Worm (Caenorhabditis elegans) whole organism, L3 larva: ENCODE data around the gene C18H7.7.

Experiments
- ZK546.5 ChIP-seq: sonication (generic microtip); optimal IDR thresholded peaks from 2 replicates; lab custom pipeline; 2017; ENCODE audit warnings: missing biosample characterization, missing genetic modification characterization
- aly-2 ChIP-seq: fragments of 150-350 bp; optimal IDR thresholded peaks from 2 replicates; lab custom pipeline; 2014; ENCODE audit warnings: missing biosample characterization, missing genetic modification characterization
- ceh-16 ChIP-seq: sonication (generic microtip); optimal IDR thresholded peaks from 2 replicates; lab custom pipeline; 2017; ENCODE audit warnings: missing biosample characterization, missing genetic modification characterization
- ceh-82 ChIP-seq: fragments of 150-350 bp; optimal IDR thresholded peaks from 2 replicates; lab custom pipeline; 2014; ENCODE audit warnings: missing biosample characterization, missing genetic modification characterization
- ceh-9 ChIP-seq: sonication (generic microtip); optimal IDR thresholded peaks from 2 replicates; lab custom pipeline; 2018; ENCODE audit warnings: missing biosample characterization, missing genetic modification characterization
- daf-12 ChIP-seq: fragments of 150-350 bp; optimal IDR thresholded peaks from 2 replicates; lab custom pipeline; 2014; ENCODE audit warnings: missing biosample characterization, missing genetic modification reagents, missing genetic modification characterization
- egl-27 ChIP-seq: sonication (generic microtip); optimal IDR thresholded peaks from 4 replicates; lab custom pipeline; 2017; ENCODE audit warnings: missing biosample characterization, missing genetic modification reagents, missing genetic modification characterization
- egl-5 ChIP-seq: fragments of 150-350 bp; optimal IDR thresholded peaks from 2 replicates; lab custom pipeline; 2017; ENCODE audit warnings: missing biosample characterization, missing genetic modification reagents, missing genetic modification characterization, inconsistent platforms
- elt-1 ChIP-seq: fragments of 150-350 bp; optimal IDR thresholded peaks from 2 replicates; lab custom pipeline; 2014; ENCODE audit warnings: missing biosample characterization, missing genetic modification characterization
- elt-2 ChIP-seq: sonication (generic microtip); optimal IDR thresholded peaks from 2 replicates; lab custom pipeline; 2016; ENCODE audit warnings: missing genetic modification reagents, mild to moderate bottlenecking, missing genetic modification characterization, missing compliant biosample characterization
- elt-3 ChIP-seq, 3 experiments: fragments of 150-350 bp in 1 of 3; sonication (generic microtip) in 2 of 3; optimal IDR thresholded peaks; 2 replicates in 2 of 3; 4 replicates in 1 of 3; lab custom pipeline; 2014 to 2017; ENCODE audit warnings: missing biosample characterization in 3 of 3, missing genetic modification characterization in 3 of 3
- eor-1 ChIP-seq, 2 experiments: fragments of 150-350 bp; optimal IDR thresholded peaks; 2 replicates each; lab custom pipeline; 2014 to 2018; ENCODE audit warnings: missing biosample characterization in 2 of 2, missing genetic modification characterization in 2 of 2
- fkh-10 ChIP-seq: sonication (generic microtip); optimal IDR thresholded peaks from 2 replicates; lab custom pipeline; 2017; ENCODE audit warnings: missing biosample characterization, missing genetic modification reagents, missing genetic modification characterization
- fkh-2 ChIP-seq: fragments of 150-350 bp; optimal IDR thresholded peaks from 2 replicates; lab custom pipeline; 2014; ENCODE audit warnings: missing biosample characterization, missing genetic modification reagents, missing genetic modification characterization
- fos-1 ChIP-seq: fragments of 150-350 bp; optimal IDR thresholded peaks from 2 replicates; lab custom pipeline; 2014; ENCODE audit warnings: missing biosample characterization, missing genetic modification characterization
- jun-1 ChIP-seq: fragments of 150-350 bp; optimal IDR thresholded peaks from 2 replicates; lab custom pipeline; 2014; ENCODE audit warnings: missing biosample characterization, missing genetic modification reagents, missing genetic modification characterization
- lin-15B ChIP-seq: fragments of 150-350 bp; optimal IDR thresholded peaks from 2 replicates; lab custom pipeline; 2014; ENCODE audit warnings: missing biosample characterization, missing genetic modification characterization
- lin-39 ChIP-seq: fragments of 150-350 bp; optimal IDR thresholded peaks from 2 replicates; lab custom pipeline; 2018; ENCODE audit warnings: missing biosample characterization, missing genetic modification reagents, missing genetic modification characterization
- lsy-12 ChIP-seq: sonication (generic microtip); optimal IDR thresholded peaks from 2 replicates; lab custom pipeline; 2016; ENCODE audit warnings: mild to moderate bottlenecking, missing genetic modification characterization, missing compliant biosample characterization
- mdl-1 ChIP-seq: fragments of 150-350 bp; optimal IDR thresholded peaks from 2 replicates; lab custom pipeline; 2014; ENCODE audit warnings: missing biosample characterization, missing genetic modification characterization
- nhr-11 ChIP-seq: fragments of 150-350 bp; optimal IDR thresholded peaks from 2 replicates; lab custom pipeline; 2014; ENCODE audit warnings: missing biosample characterization, missing genetic modification characterization
- nhr-12 ChIP-seq: fragments of 150-350 bp; optimal IDR thresholded peaks from 2 replicates; lab custom pipeline; 2014; ENCODE audit warnings: missing biosample characterization, missing genetic modification characterization
- nhr-237 ChIP-seq: fragments of 150-350 bp; optimal IDR thresholded peaks from 2 replicates; lab custom pipeline; 2014; ENCODE audit warnings: missing biosample characterization, missing genetic modification characterization
- nhr-25 ChIP-seq: sonication (generic microtip); optimal IDR thresholded peaks from 2 replicates; lab custom pipeline; 2017; ENCODE audit warnings: missing biosample characterization, missing genetic modification characterization
- nhr-76 ChIP-seq: fragments of 150-350 bp; sonication (generic microtip); optimal IDR thresholded peaks from 5 replicates; lab custom pipeline; 2014; ENCODE audit warnings: missing biosample characterization, missing genetic modification characterization
- nhr-77 ChIP-seq: fragments of 150-350 bp; optimal IDR thresholded peaks from 2 replicates; lab custom pipeline; 2014; ENCODE audit warnings: missing biosample characterization, missing genetic modification characterization
- pha-4 ChIP-seq: fragments of 150-350 bp; optimal IDR thresholded peaks from 2 replicates; lab custom pipeline; 2014; ENCODE audit warnings: missing biosample characterization, missing genetic modification reagents, missing genetic modification characterization
- pqm-1 ChIP-seq: fragments of 150-350 bp; optimal IDR thresholded peaks from 2 replicates; lab custom pipeline; 2017; ENCODE audit warnings: missing biosample characterization, missing genetic modification characterization, inconsistent platforms
- sea-2 ChIP-seq: fragments of 150-350 bp; sonication (generic microtip); optimal IDR thresholded peaks from 4 replicates; lab custom pipeline; 2014; ENCODE audit warnings: missing biosample characterization, missing genetic modification reagents, missing genetic modification characterization
- skn-1 ChIP-seq: fragments of 150-350 bp; optimal IDR thresholded peaks from 2 replicates; lab custom pipeline; 2014; ENCODE audit warnings: missing biosample characterization, missing genetic modification characterization
- snpc-4 ChIP-seq: fragments of 150-350 bp; optimal IDR thresholded peaks from 2 replicates; lab custom pipeline; 2014; ENCODE audit warnings: missing biosample characterization, missing genetic modification characterization
- tbx-2 ChIP-seq: sonication (generic microtip); optimal IDR thresholded peaks from 2 replicates; lab custom pipeline; 2016; ENCODE audit warnings: mild to moderate bottlenecking, missing genetic modification characterization, missing compliant biosample characterization
- unc-62 ChIP-seq: fragments of 150-350 bp; sonication (generic microtip); optimal IDR thresholded peaks from 4 replicates; lab custom pipeline; 2014; ENCODE audit warnings: missing biosample characterization, missing genetic modification reagents, missing genetic modification characterization
- ztf-4 ChIP-seq: fragments of 150-350 bp; optimal IDR thresholded peaks from 2 replicates; lab custom pipeline; 2014; ENCODE audit warnings: missing biosample characterization, missing genetic modification characterization

C18H7.7 gene

ce11 chrIV:605431-605830, 9.2 kb upstream of the C18H7.7 start:
- TF ChIP-seq snpc-4 (tag; lab: Kevin White, UChicago) (no peak), sea-2 (no peak), elt-1 (tag; lab: Kevin White, UChicago) (no peak), fos-1 (no peak), eor-1 (tag; optimal IDR thresholded peaks at IDR 0.05; lab: Kevin White, UChicago) (no peak), egl-5 (tag; lab: Kevin White, UChicago) (no peak), pha-4 (no peak), elt-3 (tag; optimal IDR thresholded peaks at IDR 0.05; lab: Kevin White, UChicago) (no peak), ztf-4 (tag; lab: Kevin White, UChicago) (no peak)

DNA sequence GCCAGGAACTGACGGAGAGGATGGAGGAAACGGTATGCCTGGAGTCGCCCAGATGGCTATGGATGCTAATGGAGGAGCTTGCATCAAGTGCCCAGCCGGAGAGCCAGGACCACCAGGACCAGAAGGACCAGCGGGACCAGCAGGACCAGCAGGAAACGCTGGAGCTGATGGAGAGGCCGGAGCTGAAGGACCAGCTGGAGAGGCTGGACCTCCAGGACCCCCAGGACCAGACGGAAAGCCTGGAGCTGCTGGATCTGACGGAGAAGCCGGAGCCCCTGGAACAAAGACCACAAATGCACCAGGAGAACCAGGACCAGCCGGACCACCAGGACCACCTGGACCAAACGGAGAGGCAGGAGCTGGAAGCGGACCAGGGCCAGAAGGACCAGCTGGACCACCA, 8.6 kb upstream of the C18H7.7 start:
- TF ChIP-seq nhr-11 (tag; lab: Kevin White, UChicago) (no peak), nhr-77 (tag; lab: Kevin White, UChicago) (no peak), pqm-1 (tag; lab: Kevin White, UChicago) (no peak), lsy-12 (tag; lab: Kevin White, UChicago) (no peak), unc-62 (GFP tag; lab: Kevin White, UChicago) (no peak), egl-27 (tag; lab: Kevin White, UChicago) (no peak), nhr-237 (tag; lab: Kevin White, UChicago) (no peak), daf-12 (tag; lab: Kevin White, UChicago) (no peak), aly-2 (tag; lab: Kevin White, UChicago) (no peak), elt-2 (no peak), nhr-76 (tag; lab: Kevin White, UChicago) (no peak), egl-5 (tag; lab: Kevin White, UChicago) (no peak), ceh-9 (tag; lab: Kevin White, UChicago) (no peak), sea-2 (no peak), nhr-12 (tag; lab: Kevin White, UChicago) (no peak)

ce11 chrIV:604144-604543, 8.0 kb upstream of the C18H7.7 start, which contains the start of gene col-102:
col-102 (plus strand) TSS chrIV:604444.
- no peak for TF ChIP-seq jun-1 (tag; lab: Kevin White, UChicago)
- TF ChIP-seq sea-2 = no peak
- TF ChIP-seq fos-1 = no peak
- no peak for TF ChIP-seq lin-39
- TF ChIP-seq nhr-12 (tag; lab: Kevin White, UChicago) = no peak
- no peak for TF ChIP-seq lin-15B (tag; lab: Kevin White, UChicago)
- TF ChIP-seq nhr-25 (tag; lab: Kevin White, UChicago) = no peak
- TF ChIP-seq daf-12 (tag; lab: Kevin White, UChicago) = no peak
- TF ChIP-seq skn-1 (tag; lab: Kevin White, UChicago) = no peak
- no peak for TF ChIP-seq fkh-10
- no peak for TF ChIP-seq ZK546.5 (tag; lab: Kevin White, UChicago)
- no peak for TF ChIP-seq pha-4
- TF ChIP-seq fkh-2 (tag; lab: Kevin White, UChicago) = no peak

DNA sequence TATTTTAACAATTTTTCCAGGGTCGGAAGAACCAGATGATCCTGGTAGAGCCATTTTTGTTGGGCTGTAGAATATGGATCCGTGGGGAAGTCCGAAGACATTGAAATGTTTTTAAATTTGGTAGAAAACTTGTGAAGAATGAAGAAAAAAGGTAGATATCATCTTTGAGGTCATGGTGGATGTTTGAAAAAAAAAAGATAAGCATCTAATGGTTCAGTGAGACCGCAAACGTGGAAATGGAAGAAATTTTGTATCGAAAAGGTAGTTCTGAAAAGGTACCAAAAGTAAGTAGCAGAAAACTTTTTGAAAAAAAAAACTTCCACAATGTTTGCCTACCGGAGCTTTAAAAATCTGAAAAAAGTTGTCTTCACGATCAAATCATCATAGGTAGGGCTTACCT, 7.4 kb upstream of the C18H7.7 start, which contains the start of gene prmt-4:
Gene prmt-4, minus strand, starts transcription at position 101 of the 400 bp plus-strand sequence.
- TF ChIP-seq nhr-76 (tag; lab: Kevin White, UChicago) (no peak), ceh-16 (tag; lab: Kevin White, UChicago) (no peak), elt-1 (tag; lab: Kevin White, UChicago) (no peak), fos-1 (no peak), mdl-1 (tag; lab: Kevin White, UChicago) (no peak), egl-27 (tag; lab: Kevin White, UChicago) (no peak), elt-3 (tag; optimal IDR thresholded peaks at IDR 0.05; lab: Kevin White, UChicago) (no peak), daf-12 (tag; lab: Kevin White, UChicago) (no peak), sea-2 (no peak), pqm-1 (tag; lab: Kevin White, UChicago) (no peak), nhr-25 (tag; lab: Kevin White, UChicago) (no peak)

ce11 chrIV:601595-601994, 5.4 kb upstream of the C18H7.7 start, which contains the start of gene srt-59:
srt-59 (minus strand) TSS chrIV:601695.
- TF ChIP-seq ceh-82 (tag; lab: Kevin White, UChicago) = no peak
- no peak for TF ChIP-seq nhr-77 (tag; lab: Kevin White, UChicago)
- no peak for TF ChIP-seq tbx-2
- no peak for TF ChIP-seq aly-2 (tag; lab: Kevin White, UChicago)
- no peak for TF ChIP-seq ztf-4 (tag; lab: Kevin White, UChicago)
- TF ChIP-seq egl-27 (tag; lab: Kevin White, UChicago) = no peak
- TF ChIP-seq, all 47 proteins: peak for 0
